Worm (Caenorhabditis elegans) whole organism, L4 larva: ENCODE results near the gene zak-1.

ENCODE experiments used
- F26F4.8 ChIP-seq: fragments of 200-800 bp; sonication (Bioruptor generic); conservative IDR thresholded peaks from 2 replicates; pipeline ENCODE4 v1.3.6; 2022; ENCODE audit warnings: missing genetic modification characterization, missing compliant biosample characterization
- R02D3.7 ChIP-seq: fragments of 150-350 bp; sonication (generic microtip); optimal IDR thresholded peaks from 3 replicates; lab custom pipeline; 2014; ENCODE audit warnings: missing biosample characterization, missing genetic modification characterization
- Y105C5A.15 ChIP-seq: fragments of 200-800 bp; sonication (Bioruptor generic); IDR thresholded peaks from 2 replicates; pipeline ENCODE4 v1.3.6; 2022; ENCODE audit warnings: missing genetic modification characterization, missing compliant biosample characterization
- Y48G9A.11 ChIP-seq: fragments of 200-800 bp; sonication (Bioruptor generic); IDR thresholded peaks from 2 replicates; pipeline ENCODE4 v1.3.6; 2022; ENCODE audit warnings: missing genetic modification reagents, missing genetic modification characterization, missing compliant biosample characterization
- ZK546.5 ChIP-seq, 2 experiments: sonication (generic microtip); optimal IDR thresholded peaks; 2 replicates each; lab custom pipeline; 2017; ENCODE audit warnings: missing biosample characterization in 2 of 2, missing genetic modification characterization in 2 of 2
- aha-1 ChIP-seq: fragments of 150-350 bp; peaks from one replicate; lab custom pipeline; 2014; ENCODE audit warnings: missing biosample characterization, missing genetic modification characterization
- ama-1 ChIP-seq: fragments of 150-350 bp; optimal IDR thresholded peaks from 2 replicates; lab custom pipeline; 2014; ENCODE audit warnings: inconsistent platforms, mixed read lengths
- arid-1 ChIP-seq: fragments of 200-800 bp; sonication (Bioruptor generic); conservative IDR thresholded peaks from 2 replicates; pipeline ENCODE4 v1.3.6; 2022; ENCODE audit warnings: missing genetic modification reagents, missing genetic modification characterization, missing compliant biosample characterization
- attf-4 ChIP-seq: sonication (generic microtip); optimal IDR thresholded peaks from 3 replicates; lab custom pipeline; 2017; ENCODE audit warnings: missing biosample characterization, missing genetic modification characterization
- ceh-20 ChIP-seq: fragments of 200-800 bp; sonication (Bioruptor generic); IDR thresholded peaks from 2 replicates; pipeline ENCODE4 v1.3.6; 2022; ENCODE audit warnings: missing genetic modification reagents, missing genetic modification characterization, missing compliant biosample characterization
- ceh-28 ChIP-seq: fragments of 150-350 bp; optimal IDR thresholded peaks from 2 replicates; lab custom pipeline; 2014; ENCODE audit warnings: missing biosample characterization, missing genetic modification reagents, missing genetic modification characterization
- ceh-62 ChIP-seq: sonication (generic microtip); optimal IDR thresholded peaks from 2 replicates; lab custom pipeline; 2017; ENCODE audit warnings: missing biosample characterization, missing genetic modification characterization
- ces-1 ChIP-seq: fragments of 150-350 bp; sonication (generic microtip); optimal IDR thresholded peaks from 4 replicates; lab custom pipeline; 2014; ENCODE audit warnings: missing biosample characterization, missing genetic modification reagents, missing genetic modification characterization
- daf-12 ChIP-seq: fragments of 150-350 bp; optimal IDR thresholded peaks from 2 replicates; lab custom pipeline; 2014; ENCODE audit warnings: missing biosample characterization, missing genetic modification reagents, missing genetic modification characterization
- daf-19 ChIP-seq: fragments of 200-800 bp; sonication (Bioruptor generic); conservative IDR thresholded peaks from 2 replicates; pipeline ENCODE4 v1.3.6; 2022; ENCODE audit warnings: missing genetic modification characterization, missing compliant biosample characterization
- daf-8 ChIP-seq: fragments of 200-800 bp; sonication (Bioruptor generic); IDR thresholded peaks from 2 replicates; pipeline ENCODE4 v1.3.6; 2022; ENCODE audit warnings: missing genetic modification characterization, missing compliant biosample characterization
- dmd-6 ChIP-seq: fragments of 200-800 bp; sonication (Bioruptor generic); IDR thresholded peaks from 2 replicates; pipeline ENCODE4 v1.3.6; 2022; ENCODE audit warnings: missing genetic modification reagents, missing genetic modification characterization, missing compliant biosample characterization
- dmd-8 ChIP-seq: fragments of 200-800 bp; sonication (Bioruptor generic); IDR thresholded peaks from 2 replicates; pipeline ENCODE4 v1.3.6; 2022; ENCODE audit warnings: missing genetic modification characterization, missing compliant biosample characterization
- fos-1 ChIP-seq: fragments of 150-350 bp; optimal IDR thresholded peaks from 2 replicates; lab custom pipeline; 2014; ENCODE audit warnings: missing biosample characterization, missing genetic modification characterization
- hlh-11 ChIP-seq: fragments of 200-800 bp; sonication (Bioruptor generic); optimal IDR thresholded peaks from 2 replicates; lab custom pipeline; 2018; ENCODE audit warnings: mild to moderate bottlenecking, missing genetic modification characterization, missing compliant biosample characterization
- hlh-30 ChIP-seq: sonication (generic microtip); optimal IDR thresholded peaks from 2 replicates; lab custom pipeline; 2017; ENCODE audit warnings: antibody characterized with exemption, mild to moderate bottlenecking, missing genetic modification characterization, missing compliant biosample characterization; ENCODE audit not compliant: insufficient read depth
- hmg-1.1 ChIP-seq: fragments of 200-800 bp; sonication (Bioruptor generic); IDR thresholded peaks from 2 replicates; pipeline ENCODE4 v1.3.6; 2022; ENCODE audit warnings: missing genetic modification reagents, missing genetic modification characterization, missing compliant biosample characterization
- lin-13 ChIP-seq: fragments of 150-350 bp; optimal IDR thresholded peaks from 2 replicates; lab custom pipeline; 2014; ENCODE audit warnings: missing biosample characterization, missing genetic modification reagents, missing genetic modification characterization
- lin-39 ChIP-seq: fragments of 150-350 bp; optimal IDR thresholded peaks from 2 replicates; lab custom pipeline; 2014; ENCODE audit warnings: missing biosample characterization, missing genetic modification reagents, missing genetic modification characterization
- lsy-2 ChIP-seq, 2 experiments: fragments of 150-350 bp in 1 of 2; sonication (generic microtip) in 1 of 2; optimal IDR thresholded peaks; 2 replicates each; lab custom pipeline; 2014 to 2017; ENCODE audit warnings: missing biosample characterization in 2 of 2, missing genetic modification characterization in 2 of 2
- mdl-1 ChIP-seq, 2 experiments: fragments of 150-350 bp in 1 of 2; sonication (generic microtip) in 1 of 2; optimal IDR thresholded peaks; 2 replicates each; lab custom pipeline; 2014 to 2017; ENCODE audit warnings: missing biosample characterization in 2 of 2, missing genetic modification characterization in 2 of 2
- mep-1 ChIP-seq: fragments of 150-350 bp; sonication (generic microtip); optimal IDR thresholded peaks from 3 replicates; lab custom pipeline; 2014; ENCODE audit warnings: missing biosample characterization, missing genetic modification characterization
- mes-2 ChIP-seq: sonication (generic microtip); optimal IDR thresholded peaks from 2 replicates; lab custom pipeline; 2016; ENCODE audit warnings: missing genotype, mild to moderate bottlenecking, missing genetic modification characterization, missing compliant biosample characterization; ENCODE audit not compliant: poor library complexity, severe bottlenecking
- nhr-11 ChIP-seq: fragments of 150-350 bp; optimal IDR thresholded peaks from 2 replicates; lab custom pipeline; 2014; ENCODE audit warnings: missing biosample characterization, missing genetic modification characterization
- nhr-237 ChIP-seq: sonication (generic microtip); optimal IDR thresholded peaks from 2 replicates; lab custom pipeline; 2017; ENCODE audit warnings: missing biosample characterization, missing genetic modification characterization
- nhr-25 ChIP-seq: sonication (generic microtip); optimal IDR thresholded peaks from 2 replicates; lab custom pipeline; 2017; ENCODE audit warnings: missing genetic modification characterization, mild to moderate bottlenecking, missing compliant biosample characterization, antibody characterized with exemption, moderate library complexity, borderline replicate concordance; ENCODE audit not compliant: insufficient read depth
- nhr-42 ChIP-seq: fragments of 200-800 bp; sonication (Bioruptor generic); IDR thresholded peaks from 2 replicates; pipeline ENCODE4 v1.3.6; 2022; ENCODE audit warnings: missing genetic modification characterization, missing compliant biosample characterization
- nhr-48 ChIP-seq: sonication (generic microtip); optimal IDR thresholded peaks from 2 replicates; lab custom pipeline; 2016; ENCODE audit warnings: mild to moderate bottlenecking, missing genetic modification characterization, missing compliant biosample characterization
- pqm-1 ChIP-seq: sonication (generic microtip); optimal IDR thresholded peaks from 2 replicates; lab custom pipeline; 2017; ENCODE audit warnings: missing biosample characterization, missing genetic modification characterization
- sdz-12 ChIP-seq: fragments of 200-800 bp; sonication (Bioruptor generic); optimal IDR thresholded peaks from 2 replicates; lab custom pipeline; 2018; ENCODE audit warnings: mild to moderate bottlenecking, missing genetic modification characterization, missing compliant biosample characterization
- skn-1 ChIP-seq: fragments of 150-350 bp; optimal IDR thresholded peaks from 2 replicates; lab custom pipeline; 2014; ENCODE audit warnings: missing biosample characterization, missing genetic modification characterization
- snpc-1.2 ChIP-seq: fragments of 200-800 bp; sonication (Bioruptor generic); IDR thresholded peaks from 2 replicates; pipeline ENCODE4 v1.3.6; 2022; ENCODE audit warnings: missing genetic modification reagents, missing genetic modification characterization, missing compliant biosample characterization
- tra-1 ChIP-seq: fragments of 200-800 bp; sonication (Bioruptor generic); IDR thresholded peaks from 2 replicates; pipeline ENCODE4 v1.3.6; 2022; ENCODE audit warnings: missing genetic modification reagents, missing genetic modification characterization, missing compliant biosample characterization
- unc-39 ChIP-seq: sonication (generic microtip); optimal IDR thresholded peaks from 2 replicates; lab custom pipeline; 2017; ENCODE audit warnings: missing biosample characterization, missing genetic modification characterization
- vab-7 ChIP-seq: fragments of 200-800 bp; sonication (Bioruptor generic); IDR thresholded peaks from 2 replicates; pipeline ENCODE4 v1.3.6; 2022; ENCODE audit warnings: missing genetic modification reagents, missing genetic modification characterization, missing compliant biosample characterization
- zag-1 ChIP-seq: fragments of 150-350 bp; optimal IDR thresholded peaks from 2 replicates; lab custom pipeline; 2014; ENCODE audit warnings: missing biosample characterization, missing genetic modification characterization
- zfp-2 ChIP-seq: sonication (generic microtip); optimal IDR thresholded peaks from 2 replicates; lab custom pipeline; 2016; ENCODE audit warnings: mild to moderate bottlenecking, missing genetic modification characterization, missing compliant biosample characterization
- zip-2 ChIP-seq: fragments of 150-350 bp; optimal IDR thresholded peaks from 2 replicates; lab custom pipeline; 2014; ENCODE audit warnings: missing biosample characterization, missing genetic modification characterization
- ztf-7 ChIP-seq: fragments of 150-350 bp; optimal IDR thresholded peaks from 2 replicates; lab custom pipeline; 2014; ENCODE audit warnings: missing biosample characterization, missing genetic modification characterization

zak-1 gene

ce11 chrIII:6898518-6898917, 41.9 kb upstream of the zak-1 start (continued):
- TF ChIP-seq ceh-62 (tag; lab: Kevin White, UChicago) (no peak), ZK546.5 (tag; optimal IDR thresholded peaks at IDR 0.05; lab: Kevin White, UChicago) (no peak), ztf-7 (no peak), daf-8 (GFP tag; lab: Robert Waterston, UW) (no peak), sdz-12 (GFP tag; lab: Kevin White, UChicago) (no peak), zfp-2 (tag; lab: Kevin White, UChicago) (no peak), pqm-1 (tag; lab: Kevin White, UChicago) (no peak), dmd-6 (peak; percentile 74), mep-1 (tag; lab: Kevin White, UChicago) (peak; percentile 39), Y105C5A.15 (GFP tag; lab: Robert Waterston, UW) (no peak), R02D3.7 (tag; lab: Kevin White, UChicago) (no peak), snpc-1.2 (GFP tag; lab: Robert Waterston, UW) (no peak), lsy-2 (tag; optimal IDR thresholded peaks at IDR 0.05; lab: Kevin White, UChicago) (peak in 1 of 2 experiments; percentile 44), hlh-11 (tag; lab: Kevin White, UChicago) (peak; percentile 81), fos-1 (tag; lab: Kevin White, UChicago) (no peak), dmd-8 (GFP tag; lab: Robert Waterston, UW) (no peak), lin-13 (GFP tag; lab: Kevin White, UChicago) (no peak), F26F4.8 (no peak), unc-39 (tag; lab: Kevin White, UChicago) (no peak), nhr-42 (GFP tag; lab: Robert Waterston, UW) (no peak), skn-1 (no peak), vab-7 (GFP tag; lab: Robert Waterston, UW) (no peak), nhr-25 (tag; lab: Kevin White, UChicago) (no peak), mdl-1 (tag; optimal IDR thresholded peaks at IDR 0.05; lab: Kevin White, UChicago) (peak in 1 of 2 experiments; percentile 52), nhr-11 (tag; lab: Kevin White, UChicago) (peak; percentile 69), hmg-1.1 (GFP tag; lab: Robert Waterston, UW) (no peak), hlh-30 (peak; percentile 84), ceh-20 (peak; percentile 58; the same call in 1 of the 2 replicates), attf-4 (tag; lab: Kevin White, UChicago) (no peak), tra-1 (GFP tag; lab: Robert Waterston, UW) (0 out of 2 replicates have a peak, but pooled peaks have one; percentile 30), nhr-48 (tag; lab: Kevin White, UChicago) (peak; percentile 47), ceh-28 (tag; lab: Kevin White, UChicago) (no peak), arid-1 (GFP tag; lab: Robert Waterston, UW) (no peak), mes-2 (tag; lab: Kevin White, UChicago) (no peak), zip-2 (no peak), nhr-237 (no peak), lin-39 (no peak), aha-1 (no peak), daf-12 (tag; lab: Kevin White, UChicago) (no peak), ama-1 (lab: Kevin White, UChicago) (no peak), ces-1 (GFP tag; lab: Kevin White, UChicago) (no peak), zag-1 (tag; lab: Kevin White, UChicago) (no peak), Y48G9A.11 (GFP tag; lab: Robert Waterston, UW) (no peak), daf-19 (GFP tag; lab: Robert Waterston, UW) (no peak)
